Worm (Caenorhabditis elegans) whole organism, L4/young adult: ENCODE measurements around the gene Y73B6BL.270.

Experiments
- W03F9.2 ChIP-seq: fragments of 150-350 bp; optimal IDR thresholded peaks from 2 replicates; lab custom pipeline; 2014; ENCODE audit warnings: missing biosample characterization, missing genetic modification characterization
- him-1 ChIP-seq: sonication (generic microtip); optimal IDR thresholded peaks from 2 replicates; lab custom pipeline; 2016; ENCODE audit warnings: missing genotype, missing genetic modification reagents, missing genetic modification characterization, missing compliant biosample characterization

- peak; percentile 99 for TF ChIP-seq W03F9.2 (tag; lab: Kevin White, UChicago)
- peak; percentile 62 for TF ChIP-seq him-1
Observed at ce11 chrIV:6321667-6322066, 43.5 kb upstream of the Y73B6BL.270 start, which contains the start of gene Y73B6BL.29.
